Fruit fly (Drosophila melanogaster): ENCODE measurements around the gene CG14244.

DNA sequence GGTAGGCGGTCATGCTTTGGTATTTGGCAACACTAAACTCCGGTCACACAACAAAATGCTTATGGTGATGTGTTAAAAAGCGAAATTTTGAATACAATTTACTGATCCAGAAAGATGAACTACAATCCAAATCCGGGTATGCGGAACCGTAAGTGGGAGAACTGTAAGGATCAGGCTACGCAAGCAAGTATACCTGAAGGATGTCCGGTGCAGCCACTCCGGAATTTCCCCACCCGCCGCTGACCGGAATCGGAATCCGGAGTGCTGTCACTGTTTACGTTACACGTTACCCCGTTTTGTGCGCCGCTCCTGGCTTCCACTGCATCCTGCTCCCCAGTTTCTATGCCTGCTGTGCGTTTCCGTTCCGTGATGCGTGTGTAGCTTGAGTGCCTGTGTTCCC lies 8.1 kb upstream of the CG14244 start, which contains the start of gene Yif1:
- TF ChIP-seq Abd-B (GFP tag; optimal IDR thresholded peaks at IDR 0.05) (no peak), OdsH (GFP tag; optimal IDR thresholded peaks at IDR 0.05) (no peak), psq (GFP tag; optimal IDR thresholded peaks at IDR 0.05) (no peak), usp (GFP tag; optimal IDR thresholded peaks at IDR 0.05) (no peak), woc (GFP tag; optimal IDR thresholded peaks at IDR 0.05) (no peak), N (GFP tag; optimal IDR thresholded peaks at IDR 0.05) (no peak)
